Fruit fly (Drosophila melanogaster): Measurements from ENCODE around the gene CG31710.

CG31710 gene

dm6 chr2L:9677101-9677500, 28.7 kb downstream of the CG31710 start:
- TF ChIP-seq insv (optimal IDR thresholded peaks at IDR 0.05) (no peak), Sin3A (optimal IDR thresholded peaks at IDR 0.05) (no peak), ttk (optimal IDR thresholded peaks at IDR 0.05) (no peak), Myc (optimal IDR thresholded peaks at IDR 0.05) (no peak), h (optimal IDR thresholded peaks at IDR 0.05) (no peak), psq (optimal IDR thresholded peaks at IDR 0.05) (no peak)

dm6 chr2L:9673235-9673634, 32.5 kb downstream of the CG31710 start:
- no peak for TF ChIP-seq ttk (optimal IDR thresholded peaks at IDR 0.05)
- TF ChIP-seq Myc (optimal IDR thresholded peaks at IDR 0.05), result no peak
- TF ChIP-seq insv (optimal IDR thresholded peaks at IDR 0.05), result no peak
- no peak for TF ChIP-seq psq (optimal IDR thresholded peaks at IDR 0.05)
- no peak for TF ChIP-seq Sin3A (optimal IDR thresholded peaks at IDR 0.05)
- no peak for TF ChIP-seq h (optimal IDR thresholded peaks at IDR 0.05)

dm6 chr2L:9672246-9672645, 33.5 kb downstream of the CG31710 start:
- TF ChIP-seq insv (optimal IDR thresholded peaks at IDR 0.05) (no peak), ttk (optimal IDR thresholded peaks at IDR 0.05) (no peak), Myc (optimal IDR thresholded peaks at IDR 0.05) (no peak), Sin3A (optimal IDR thresholded peaks at IDR 0.05) (no peak), psq (optimal IDR thresholded peaks at IDR 0.05) (no peak), h (optimal IDR thresholded peaks at IDR 0.05) (no peak)

dm6 chr2L:9670909-9671422, 34.8 kb downstream of the CG31710 start:
- TF ChIP-seq Myc (optimal IDR thresholded peaks at IDR 0.05) (no peak), ttk (optimal IDR thresholded peaks at IDR 0.05) (no peak), insv (optimal IDR thresholded peaks at IDR 0.05) (no peak), h (optimal IDR thresholded peaks at IDR 0.05) (no peak), psq (optimal IDR thresholded peaks at IDR 0.05) (no peak), Sin3A (optimal IDR thresholded peaks at IDR 0.05) (no peak)

dm6 chr2L:9669354-9669753, 36.4 kb downstream of the CG31710 start:
- TF ChIP-seq psq (optimal IDR thresholded peaks at IDR 0.05) (no peak), h (optimal IDR thresholded peaks at IDR 0.05) (no peak), Sin3A (optimal IDR thresholded peaks at IDR 0.05) (no peak), ttk (optimal IDR thresholded peaks at IDR 0.05) (no peak), insv (optimal IDR thresholded peaks at IDR 0.05) (no peak), Myc (optimal IDR thresholded peaks at IDR 0.05) (no peak)

dm6 chr2L:9662977-9663376, 42.8 kb downstream of the CG31710 start:
- TF ChIP-seq insv (optimal IDR thresholded peaks at IDR 0.05), result no peak
- no peak for TF ChIP-seq h (optimal IDR thresholded peaks at IDR 0.05)
- no peak for TF ChIP-seq psq (optimal IDR thresholded peaks at IDR 0.05)
- TF ChIP-seq ttk (optimal IDR thresholded peaks at IDR 0.05), result no peak
- TF ChIP-seq Myc (optimal IDR thresholded peaks at IDR 0.05), result no peak
- TF ChIP-seq Sin3A (optimal IDR thresholded peaks at IDR 0.05), result no peak

dm6 chr2L:9660516-9660920, 45.2 kb downstream of the CG31710 start:
- TF ChIP-seq h (optimal IDR thresholded peaks at IDR 0.05) (no peak), psq (optimal IDR thresholded peaks at IDR 0.05) (no peak), insv (optimal IDR thresholded peaks at IDR 0.05) (no peak), Myc (optimal IDR thresholded peaks at IDR 0.05) (no peak), Sin3A (optimal IDR thresholded peaks at IDR 0.05) (no peak), ttk (optimal IDR thresholded peaks at IDR 0.05) (no peak)

- TF ChIP-seq Myc (optimal IDR thresholded peaks at IDR 0.05) (no peak), Sin3A (optimal IDR thresholded peaks at IDR 0.05) (no peak), ttk (optimal IDR thresholded peaks at IDR 0.05) (no peak), insv (optimal IDR thresholded peaks at IDR 0.05) (no peak), psq (optimal IDR thresholded peaks at IDR 0.05) (no peak), h (optimal IDR thresholded peaks at IDR 0.05) (no peak)
Measured at dm6 chr2L:9657269-9658191, 48.2 kb downstream of the CG31710 start.

- TF ChIP-seq psq (optimal IDR thresholded peaks at IDR 0.05) (no peak), Myc (optimal IDR thresholded peaks at IDR 0.05) (no peak), h (optimal IDR thresholded peaks at IDR 0.05) (no peak), ttk (optimal IDR thresholded peaks at IDR 0.05) (no peak)
Measured at dm6 chr2L:9656300-9656699, 49.5 kb downstream of the CG31710 start, which contains the start of gene CG33299. Gene CG33299, plus strand, starts transcription at chr2L:9656600.

Measured in Kc167 (cell line).